Worm (Caenorhabditis elegans) whole organism, L4 larva: Measurements from ENCODE around the gene R06F6.8.

ENCODE experiments used
- F10B5.3 ChIP-seq: sonication (generic microtip); optimal IDR thresholded peaks from 2 replicates; lab custom pipeline; 2016; ENCODE audit warnings: mild to moderate bottlenecking, missing genetic modification characterization, missing compliant biosample characterization
- F44E2.7 ChIP-seq: fragments of 200-800 bp; sonication (Bioruptor generic); IDR thresholded peaks from 2 replicates; pipeline ENCODE4 v2.1.2; 2022; ENCODE audit warnings: missing genetic modification characterization, missing compliant biosample characterization
- T26A8.4 ChIP-seq: fragments of 200-800 bp; sonication (Bioruptor generic); IDR thresholded peaks from 2 replicates; pipeline ENCODE4 v1.3.6; 2022; ENCODE audit warnings: missing genetic modification characterization, missing compliant biosample characterization
- Y75B8A.6 ChIP-seq: fragments of 200-800 bp; sonication (Bioruptor generic); IDR thresholded peaks from 2 replicates; pipeline ENCODE4 v1.3.6; 2022; ENCODE audit warnings: missing genetic modification reagents, missing genetic modification characterization, missing compliant biosample characterization
- aha-1 ChIP-seq: fragments of 150-350 bp; peaks from one replicate; lab custom pipeline; 2014; ENCODE audit warnings: missing biosample characterization, missing genetic modification characterization
- aly-2 ChIP-seq: sonication (generic microtip); optimal IDR thresholded peaks from 2 replicates; lab custom pipeline; 2018; ENCODE audit warnings: missing biosample characterization, missing genetic modification characterization
- attf-4 ChIP-seq: sonication (generic microtip); optimal IDR thresholded peaks from 3 replicates; lab custom pipeline; 2017; ENCODE audit warnings: missing biosample characterization, missing genetic modification characterization
- ces-1 ChIP-seq: fragments of 150-350 bp; sonication (generic microtip); optimal IDR thresholded peaks from 4 replicates; lab custom pipeline; 2014; ENCODE audit warnings: missing biosample characterization, missing genetic modification reagents, missing genetic modification characterization
- ctbp-1 ChIP-seq: fragments of 200-800 bp; sonication (Bioruptor generic); IDR thresholded peaks from 2 replicates; pipeline ENCODE4 v1.3.6; 2022; ENCODE audit warnings: missing genetic modification reagents, missing genetic modification characterization, missing compliant biosample characterization
- daf-12 ChIP-seq: fragments of 150-350 bp; optimal IDR thresholded peaks from 2 replicates; lab custom pipeline; 2014; ENCODE audit warnings: missing biosample characterization, missing genetic modification reagents, missing genetic modification characterization
- daf-16 ChIP-seq, 3 experiments: sonication (generic microtip); optimal IDR thresholded peaks; 2 replicates each; lab custom pipeline; 2016 to 2017; ENCODE audit warnings: missing genetic modification characterization in 3 of 3, missing genetic modification reagents in 3 of 3, mild to moderate bottlenecking in 2 of 3, missing compliant biosample characterization in 2 of 3, missing biosample characterization in 1 of 3, moderate library complexity in 1 of 3
- dmd-9 ChIP-seq: fragments of 200-800 bp; sonication (Bioruptor generic); IDR thresholded peaks from 2 replicates; pipeline ENCODE4 v1.3.6; 2022; ENCODE audit warnings: missing genetic modification reagents, missing genetic modification characterization, missing compliant biosample characterization
- dpl-1 ChIP-seq: fragments of 150-350 bp; optimal IDR thresholded peaks from 2 replicates; lab custom pipeline; 2014; ENCODE audit warnings: missing biosample characterization, missing genetic modification reagents, missing genetic modification characterization
- egl-43 ChIP-seq: fragments of 200-800 bp; sonication (Bioruptor generic); IDR thresholded peaks from 2 replicates; pipeline ENCODE4 v1.3.6; 2022; ENCODE audit warnings: missing genetic modification reagents, missing genetic modification characterization, missing compliant biosample characterization
- gei-8 ChIP-seq: fragments of 200-800 bp; sonication (Bioruptor generic); optimal IDR thresholded peaks from 2 replicates; lab custom pipeline; 2018; ENCODE audit warnings: mild to moderate bottlenecking, missing genetic modification characterization, missing compliant biosample characterization
- hlh-11 ChIP-seq: fragments of 200-800 bp; sonication (Bioruptor generic); optimal IDR thresholded peaks from 2 replicates; lab custom pipeline; 2018; ENCODE audit warnings: mild to moderate bottlenecking, missing genetic modification characterization, missing compliant biosample characterization
- hlh-30 ChIP-seq: sonication (generic microtip); optimal IDR thresholded peaks from 2 replicates; lab custom pipeline; 2017; ENCODE audit warnings: antibody characterized with exemption, mild to moderate bottlenecking, missing genetic modification characterization, missing compliant biosample characterization; ENCODE audit not compliant: insufficient read depth
- lin-15B ChIP-seq: fragments of 150-350 bp; sonication (generic microtip); optimal IDR thresholded peaks from 3 replicates; lab custom pipeline; 2014; ENCODE audit warnings: missing biosample characterization, missing genetic modification characterization
- lin-29 ChIP-seq: fragments of 200-800 bp; sonication (Bioruptor generic); IDR thresholded peaks from 2 replicates; pipeline ENCODE4 v1.3.6; 2022; ENCODE audit warnings: missing genetic modification reagents, missing genetic modification characterization, missing compliant biosample characterization
- lsy-2 ChIP-seq, 2 experiments: fragments of 150-350 bp in 1 of 2; sonication (generic microtip) in 1 of 2; optimal IDR thresholded peaks; 2 replicates each; lab custom pipeline; 2014 to 2017; ENCODE audit warnings: missing biosample characterization in 2 of 2, missing genetic modification characterization in 2 of 2
- mdl-1 ChIP-seq, 2 experiments: fragments of 150-350 bp in 1 of 2; sonication (generic microtip) in 1 of 2; optimal IDR thresholded peaks; 2 replicates each; lab custom pipeline; 2014 to 2017; ENCODE audit warnings: missing biosample characterization in 2 of 2, missing genetic modification characterization in 2 of 2
- mdt-29 ChIP-seq: fragments of 200-800 bp; sonication (Bioruptor generic); IDR thresholded peaks from 2 replicates; pipeline ENCODE4 v1.3.6; 2022; ENCODE audit warnings: missing genetic modification reagents, missing genetic modification characterization, missing compliant biosample characterization
- mep-1 ChIP-seq: fragments of 150-350 bp; sonication (generic microtip); optimal IDR thresholded peaks from 3 replicates; lab custom pipeline; 2014; ENCODE audit warnings: missing biosample characterization, missing genetic modification characterization
- mes-2 ChIP-seq: sonication (generic microtip); optimal IDR thresholded peaks from 2 replicates; lab custom pipeline; 2016; ENCODE audit warnings: missing genotype, mild to moderate bottlenecking, missing genetic modification characterization, missing compliant biosample characterization; ENCODE audit not compliant: poor library complexity, severe bottlenecking
- nhr-41 ChIP-seq: fragments of 200-800 bp; sonication (Bioruptor generic); IDR thresholded peaks from 2 replicates; pipeline ENCODE4 v1.3.6; 2022; ENCODE audit warnings: missing genetic modification reagents, missing genetic modification characterization, missing compliant biosample characterization
- nhr-42 ChIP-seq: fragments of 200-800 bp; sonication (Bioruptor generic); IDR thresholded peaks from 2 replicates; pipeline ENCODE4 v1.3.6; 2022; ENCODE audit warnings: missing genetic modification characterization, missing compliant biosample characterization
- nhr-48 ChIP-seq: sonication (generic microtip); optimal IDR thresholded peaks from 2 replicates; lab custom pipeline; 2016; ENCODE audit warnings: mild to moderate bottlenecking, missing genetic modification characterization, missing compliant biosample characterization
- nhr-76 ChIP-seq: fragments of 150-350 bp; optimal IDR thresholded peaks from 2 replicates; lab custom pipeline; 2014; ENCODE audit warnings: missing biosample characterization, missing genetic modification characterization
- pha-4 ChIP-seq, 2 experiments: fragments of 150-350 bp in 1 of 2; fragments of 200-800 bp in 1 of 2; sonication (Bioruptor generic) in 1 of 2; IDR thresholded peaks in 1 of 2; optimal IDR thresholded peaks in 1 of 2; 2 replicates each; pipeline versions ENCODE4 v1.3.6 to Lab custom; 2014 to 2022; ENCODE audit warnings: missing genetic modification characterization in 2 of 2, missing genetic modification reagents in 2 of 2, missing biosample characterization in 1 of 2, missing compliant biosample characterization in 1 of 2
- pqm-1 ChIP-seq: sonication (generic microtip); optimal IDR thresholded peaks from 2 replicates; lab custom pipeline; 2017; ENCODE audit warnings: missing biosample characterization, missing genetic modification characterization
- rbr-2 ChIP-seq: sonication (generic microtip); optimal IDR thresholded peaks from 2 replicates; lab custom pipeline; 2016; ENCODE audit warnings: missing genotype, missing genetic modification characterization, missing compliant biosample characterization
- saeg-2 ChIP-seq: fragments of 200-800 bp; sonication (Bioruptor generic); IDR thresholded peaks from 2 replicates; pipeline ENCODE4 v1.3.6; 2022; ENCODE audit warnings: missing genetic modification reagents, missing genetic modification characterization, missing compliant biosample characterization
- set-16 ChIP-seq: fragments of 200-800 bp; sonication (Bioruptor generic); IDR thresholded peaks from 2 replicates; pipeline ENCODE4 v1.3.6; 2022; ENCODE audit warnings: missing genetic modification reagents, missing genetic modification characterization, missing compliant biosample characterization
- spr-1 ChIP-seq: sonication (generic microtip); optimal IDR thresholded peaks from 2 replicates; lab custom pipeline; 2016; ENCODE audit warnings: mild to moderate bottlenecking, missing genetic modification characterization, missing compliant biosample characterization
- unc-130 ChIP-seq: sonication (generic microtip); optimal IDR thresholded peaks from 2 replicates; lab custom pipeline; 2016; ENCODE audit warnings: missing genetic modification reagents, missing genetic modification characterization, missing compliant biosample characterization
- unc-62 ChIP-seq, 3 experiments: fragments of 150-350 bp in 1 of 3; sonication (generic microtip); optimal IDR thresholded peaks in 2 of 3; peaks in 1 of 3; 1 replicate in 1 of 3; 2 replicates in 2 of 3; lab custom pipeline; 2014 to 2017; ENCODE audit warnings: missing biosample characterization in 3 of 3, missing genetic modification characterization in 3 of 3, missing genetic modification reagents in 3 of 3, missing genotype in 1 of 3
- vab-7 ChIP-seq: fragments of 200-800 bp; sonication (Bioruptor generic); IDR thresholded peaks from 2 replicates; pipeline ENCODE4 v1.3.6; 2022; ENCODE audit warnings: missing genetic modification reagents, missing genetic modification characterization, missing compliant biosample characterization
- zip-2 ChIP-seq: fragments of 150-350 bp; optimal IDR thresholded peaks from 2 replicates; lab custom pipeline; 2014; ENCODE audit warnings: missing biosample characterization, missing genetic modification characterization
- ztf-11 ChIP-seq: fragments of 150-350 bp; optimal IDR thresholded peaks from 2 replicates; lab custom pipeline; 2014; ENCODE audit warnings: missing biosample characterization, missing genetic modification characterization

R06F6.8 gene

DNA sequence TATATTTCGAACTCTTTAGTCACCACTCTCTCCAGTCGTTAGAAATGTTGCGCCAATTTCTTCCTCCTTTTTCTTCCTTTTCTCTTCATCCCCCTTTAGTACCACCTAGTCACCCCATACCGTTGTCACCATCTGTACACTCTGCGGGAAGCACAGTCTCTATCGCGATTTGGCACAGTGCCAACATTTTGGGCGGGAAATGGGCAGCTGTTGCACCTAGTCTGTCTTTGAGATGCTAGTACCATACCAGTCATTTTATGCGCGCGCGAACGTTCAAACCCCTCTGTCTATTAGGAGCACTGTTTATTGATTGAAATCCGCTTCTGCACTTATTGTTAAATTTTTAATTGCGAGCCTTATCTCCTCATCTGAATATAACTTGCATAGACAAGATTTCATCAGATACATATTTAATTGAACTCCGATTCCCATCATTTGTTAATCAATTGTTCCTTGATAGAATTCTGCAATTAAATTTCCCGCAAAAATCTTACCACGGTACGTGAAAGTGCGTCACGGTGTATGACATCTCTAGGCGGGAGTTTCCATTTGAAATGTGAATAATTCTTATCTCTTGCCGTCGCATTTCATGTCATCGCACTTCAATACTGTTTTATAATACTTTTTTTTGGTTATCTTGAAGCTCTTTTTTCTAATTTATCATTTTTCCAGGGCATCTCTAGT is 34.9 kb downstream of the R06F6.8 start, which contains the start of gene cdl-1 (continued):
- TF ChIP-seq pha-4 (GFP tag; IDR thresholded peaks at IDR 0.05; lab: Robert Waterston, UW) (no peak), pha-4 (tag; optimal IDR thresholded peaks at IDR 0.05; lab: Kevin White, UChicago) (peak; percentile 69), aha-1 (tag; lab: Kevin White, UChicago) (peak; percentile 24), hlh-30 (peak; percentile 62), gei-8 (no peak), mdl-1 (tag; optimal IDR thresholded peaks at IDR 0.05; lab: Kevin White, UChicago) (no peak), lsy-2 (tag; optimal IDR thresholded peaks at IDR 0.05; lab: Kevin White, UChicago) (peak in 1 of 2 experiments; percentile 84), rbr-2 (tag; lab: Kevin White, UChicago) (peak; percentile 21), daf-16 (GFP tag; optimal IDR thresholded peaks at IDR 0.05; lab: Kevin White, UChicago) (no peak), daf-16 (tag; optimal IDR thresholded peaks at IDR 0.05; lab: Kevin White, UChicago) (peak; percentile 65), hlh-11 (tag; lab: Kevin White, UChicago) (peak; percentile 44), nhr-42 (GFP tag; lab: Robert Waterston, UW) (no peak), ztf-11 (tag; lab: Kevin White, UChicago) (no peak), attf-4 (no peak), unc-62 (GFP tag; optimal IDR thresholded peaks at IDR 0.05 in 1 of 2; lab: Kevin White, UChicago) (peak in 1 of 2 experiments; percentile 65), unc-62 (tag; optimal IDR thresholded peaks at IDR 0.05; lab: Kevin White, UChicago) (no peak), mes-2 (tag; lab: Kevin White, UChicago) (peak; percentile 84), lin-29 (GFP tag; lab: Robert Waterston, UW) (no peak), T26A8.4 (GFP tag; lab: Robert Waterston, UW) (peak; percentile 39; the same call in 1 of the 2 replicates), nhr-76 (tag; lab: Kevin White, UChicago) (no peak), ctbp-1 (GFP tag; lab: Robert Waterston, UW) (no peak), pqm-1 (tag; lab: Kevin White, UChicago) (peak; percentile 2), dmd-9 (no peak), mep-1 (peak; percentile 55), dpl-1 (GFP tag; lab: Kevin White, UChicago) (peak; percentile 97), F44E2.7 (GFP tag; lab: Robert Waterston, UW) (no peak), ces-1 (GFP tag; lab: Kevin White, UChicago) (no peak)

DNA sequence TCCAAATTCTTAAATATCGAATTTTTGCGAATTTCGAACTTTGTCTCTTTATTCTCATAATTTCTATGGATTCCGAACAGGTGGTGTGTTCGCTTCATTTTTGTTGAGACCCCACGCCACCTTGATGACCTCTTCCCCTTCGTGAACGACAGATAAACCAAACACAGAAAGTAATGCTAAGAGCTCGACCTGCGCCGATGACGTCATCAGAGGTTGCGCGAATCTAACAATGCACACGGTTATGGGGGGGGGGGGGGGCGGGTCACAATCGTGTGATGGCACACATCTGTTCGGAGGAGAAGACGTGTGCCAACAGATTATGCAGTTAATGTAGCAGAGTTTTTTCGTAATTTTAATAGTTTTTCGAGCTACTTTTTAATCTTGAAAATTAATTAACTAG is 35.5 kb downstream of the R06F6.8 start:
- TF ChIP-seq set-16 (GFP tag; lab: Robert Waterston, UW): no peak
- no peak for TF ChIP-seq lin-15B (tag; lab: Kevin White, UChicago)
- no peak for TF ChIP-seq vab-7
- no peak for TF ChIP-seq zip-2 (tag; lab: Kevin White, UChicago)
- TF ChIP-seq Y75B8A.6: no peak
- TF ChIP-seq lsy-2 (tag; optimal IDR thresholded peaks at IDR 0.05; lab: Kevin White, UChicago): no peak
- no peak for TF ChIP-seq nhr-48 (tag; lab: Kevin White, UChicago)
- no peak for TF ChIP-seq saeg-2 (GFP tag; lab: Robert Waterston, UW)
- TF ChIP-seq F10B5.3 (tag; lab: Kevin White, UChicago): no peak
- no peak for TF ChIP-seq egl-43 (GFP tag; lab: Robert Waterston, UW)
- TF ChIP-seq unc-130 (GFP tag; lab: Kevin White, UChicago): no peak
- TF ChIP-seq daf-12 (tag; lab: Kevin White, UChicago): no peak
- no peak for TF ChIP-seq hlh-11 (tag; lab: Kevin White, UChicago)
- no peak for TF ChIP-seq nhr-41 (GFP tag; lab: Robert Waterston, UW)
- no peak for TF ChIP-seq spr-1 (tag; lab: Kevin White, UChicago)
- TF ChIP-seq aly-2 (tag; lab: Kevin White, UChicago): no peak
- no peak for TF ChIP-seq mdt-29 (GFP tag; lab: Robert Waterston, UW)
- no peak for TF ChIP-seq dpl-1 (GFP tag; lab: Kevin White, UChicago)
